Fruit fly (Drosophila melanogaster) whole organism, prepupa: ENCODE data around the gene GramD1B.

Source experiments
- CG10631 ChIP-seq: fragments of 200-800 bp; sonication (Bioruptor generic); optimal IDR thresholded peaks from 2 replicates; lab custom pipeline; 2016; ENCODE audit warnings: missing biosample characterization, missing genetic modification characterization
- CG10669 ChIP-seq: fragments of 200-800 bp; sonication (Bioruptor generic); optimal IDR thresholded peaks from 3 replicates; lab custom pipeline; 2018; ENCODE audit warnings: missing biosample characterization, mild to moderate bottlenecking, missing genetic modification characterization, moderate library complexity
- CG11294 ChIP-seq: fragments of 200-800 bp; sonication (Bioruptor generic); IDR thresholded peaks from 2 replicates; pipeline ENCODE4 v1.3.6; 2022; ENCODE audit warnings: missing biosample characterization, missing genetic modification characterization
- CG11762 ChIP-seq: fragments of 200-800 bp; sonication (Bioruptor generic); optimal IDR thresholded peaks from 3 replicates; lab custom pipeline; 2016; ENCODE audit warnings: missing biosample characterization, missing genetic modification characterization; ENCODE audit not compliant: insufficient read depth
- CG11902 ChIP-seq: fragments of 200-800 bp; sonication (Bioruptor generic); optimal IDR thresholded peaks from 3 replicates; lab custom pipeline; 2016; ENCODE audit warnings: missing biosample characterization, missing genetic modification characterization
- CG15336 ChIP-seq: fragments of 200-800 bp; sonication (Bioruptor generic); IDR thresholded peaks from 2 replicates; pipeline ENCODE4 v1.3.6; 2022; ENCODE audit warnings: missing biosample characterization, missing genetic modification characterization
- CG1621 ChIP-seq: fragments of 200-800 bp; sonication (Bioruptor generic); optimal IDR thresholded peaks from 3 replicates; lab custom pipeline; 2018; ENCODE audit warnings: missing biosample characterization, mild to moderate bottlenecking, missing genetic modification characterization
- CG16779 ChIP-seq: fragments of 200-800 bp; sonication (Bioruptor generic); optimal IDR thresholded peaks from 3 replicates; lab custom pipeline; 2017; ENCODE audit warnings: missing biosample characterization, mild to moderate bottlenecking, missing genetic modification characterization
- CG3032 ChIP-seq: fragments of 200-800 bp; optimal IDR thresholded peaks from 2 replicates; lab custom pipeline; 2019; ENCODE audit warnings: missing biosample characterization, mild to moderate bottlenecking, missing genetic modification characterization, moderate library complexity
- CG31627 ChIP-seq: fragments of 200-800 bp; sonication (Bioruptor generic); optimal IDR thresholded peaks from 3 replicates; lab custom pipeline; 2016; ENCODE audit warnings: missing biosample characterization, missing genetic modification characterization
- CG32006 ChIP-seq: fragments of 200-800 bp; sonication (Bioruptor generic); optimal IDR thresholded peaks from 3 replicates; lab custom pipeline; 2017; ENCODE audit warnings: missing biosample characterization, mild to moderate bottlenecking, missing genetic modification characterization
- CG3919 ChIP-seq: fragments of 200-800 bp; sonication (Bioruptor generic); optimal IDR thresholded peaks from 3 replicates; lab custom pipeline; 2016; ENCODE audit warnings: missing biosample characterization, missing genetic modification characterization
- CG4318 ChIP-seq: fragments of 200-800 bp; sonication (Bioruptor generic); optimal IDR thresholded peaks from 3 replicates; lab custom pipeline; 2017; ENCODE audit warnings: missing biosample characterization, mild to moderate bottlenecking, missing genetic modification characterization
- CG6276 ChIP-seq: fragments of 200-800 bp; sonication (Bioruptor generic); optimal IDR thresholded peaks from 2 replicates; lab custom pipeline; 2017; ENCODE audit warnings: missing biosample characterization, mild to moderate bottlenecking, missing genetic modification characterization
- CG6808 ChIP-seq: fragments of 200-800 bp; sonication (Bioruptor generic); optimal IDR thresholded peaks from 3 replicates; lab custom pipeline; 2017; ENCODE audit warnings: missing biosample characterization, missing genetic modification characterization, mild to moderate bottlenecking, moderate library complexity, missing genetic modification reagents
- CG6854 ChIP-seq: fragments of 200-800 bp; sonication (Bioruptor generic); optimal IDR thresholded peaks from 2 replicates; lab custom pipeline; 2017; ENCODE audit warnings: missing biosample characterization, mild to moderate bottlenecking, missing genetic modification characterization
- CG7368 ChIP-seq: fragments of 200-800 bp; sonication (Bioruptor generic); optimal IDR thresholded peaks from 3 replicates; lab custom pipeline; 2016; ENCODE audit warnings: missing biosample characterization, missing genetic modification characterization
- CG8119 ChIP-seq: fragments of 200-800 bp; sonication (Bioruptor generic); IDR thresholded peaks from 3 replicates; pipeline ENCODE4 v1.3.6; 2022; ENCODE audit warnings: missing biosample characterization, missing genetic modification characterization
- CG8319 ChIP-seq: fragments of 200-800 bp; sonication (Bioruptor generic); optimal IDR thresholded peaks from 3 replicates; lab custom pipeline; 2016; ENCODE audit warnings: missing biosample characterization, missing genetic modification characterization
- CG8632 ChIP-seq: fragments of 200-800 bp; sonication (Bioruptor generic); optimal IDR thresholded peaks from 3 replicates; lab custom pipeline; 2016; ENCODE audit warnings: missing biosample characterization, missing genetic modification characterization
- CG9139 ChIP-seq: fragments of 200-800 bp; sonication (Bioruptor generic); optimal IDR thresholded peaks from 3 replicates; lab custom pipeline; 2017; ENCODE audit warnings: missing biosample characterization, mild to moderate bottlenecking, missing genetic modification characterization
- Eip75B ChIP-seq: fragments of 200-800 bp; sonication (Bioruptor generic); optimal IDR thresholded peaks from 3 replicates; lab custom pipeline; 2016; ENCODE audit warnings: missing biosample characterization, missing genetic modification characterization
- Eip78C ChIP-seq: fragments of 200-800 bp; sonication (Bioruptor generic); peaks from one replicate; lab custom pipeline; 2016; ENCODE audit warnings: missing biosample characterization, missing genetic modification characterization
- Eip93F ChIP-seq: fragments of 200-800 bp; sonication (Bioruptor generic); optimal IDR thresholded peaks from 2 replicates; lab custom pipeline; 2016; ENCODE audit warnings: missing biosample characterization, mild to moderate bottlenecking, missing genetic modification characterization
- Ets21C ChIP-seq: fragments of 200-800 bp; sonication (Bioruptor generic); optimal IDR thresholded peaks from 3 replicates; lab custom pipeline; 2016; ENCODE audit warnings: missing biosample characterization, missing genetic modification characterization
- Ets96B ChIP-seq: fragments of 200-800 bp; optimal IDR thresholded peaks from 2 replicates; lab custom pipeline; 2019; ENCODE audit warnings: missing biosample characterization, mild to moderate bottlenecking, missing genetic modification characterization, moderate library complexity
- Hr38 ChIP-seq: sonication (Bioruptor generic); optimal IDR thresholded peaks from 2 replicates; lab custom pipeline; 2016; ENCODE audit warnings: missing biosample characterization, missing genetic modification characterization
- Hr39 ChIP-seq: fragments of 200-800 bp; sonication (Bioruptor generic); optimal IDR thresholded peaks from 2 replicates; lab custom pipeline; 2016; ENCODE audit warnings: missing biosample characterization, missing genetic modification characterization
- Hr4 ChIP-seq: fragments of 200-800 bp; sonication (Bioruptor generic); optimal IDR thresholded peaks from 3 replicates; lab custom pipeline; 2016; ENCODE audit warnings: missing biosample characterization, missing genetic modification characterization
- Lpt ChIP-seq: fragments of 200-800 bp; sonication (Bioruptor generic); optimal IDR thresholded peaks from 3 replicates; lab custom pipeline; 2016; ENCODE audit warnings: missing biosample characterization, missing genetic modification characterization
- Met ChIP-seq: fragments of 200-800 bp; sonication (Bioruptor generic); optimal IDR thresholded peaks from 3 replicates; lab custom pipeline; 2016; ENCODE audit warnings: missing biosample characterization, missing genetic modification characterization
- OdsH ChIP-seq: fragments of 200-800 bp; sonication (Bioruptor generic); optimal IDR thresholded peaks from 3 replicates; lab custom pipeline; 2016; ENCODE audit warnings: missing biosample characterization, missing genetic modification characterization
- Smox ChIP-seq: fragments of 200-800 bp; sonication (Bioruptor generic); optimal IDR thresholded peaks from 3 replicates; lab custom pipeline; 2016; ENCODE audit warnings: missing biosample characterization, missing genetic modification characterization
- Sox102F ChIP-seq: fragments of 200-800 bp; sonication (Bioruptor generic); optimal IDR thresholded peaks from 2 replicates; lab custom pipeline; 2016; ENCODE audit warnings: missing biosample characterization, mild to moderate bottlenecking, missing genetic modification characterization
- Sox15 ChIP-seq: fragments of 200-800 bp; sonication (Bioruptor generic); optimal IDR thresholded peaks from 3 replicates; lab custom pipeline; 2016; ENCODE audit warnings: missing biosample characterization, missing genetic modification characterization
- achi ChIP-seq: fragments of 200-800 bp; sonication (Bioruptor generic); optimal IDR thresholded peaks from 3 replicates; lab custom pipeline; 2016; ENCODE audit warnings: missing biosample characterization, missing genetic modification characterization
- acj6 ChIP-seq: fragments of 200-800 bp; sonication (Bioruptor generic); optimal IDR thresholded peaks from 3 replicates; lab custom pipeline; 2016; ENCODE audit warnings: missing biosample characterization, missing genetic modification characterization
- cyc ChIP-seq: fragments of 200-800 bp; sonication (Bioruptor generic); optimal IDR thresholded peaks from 3 replicates; lab custom pipeline; 2016; ENCODE audit warnings: missing biosample characterization, missing genetic modification characterization
- dac ChIP-seq: fragments of 200-800 bp; sonication (Bioruptor generic); optimal IDR thresholded peaks from 2 replicates; lab custom pipeline; 2017; ENCODE audit warnings: missing biosample characterization, mild to moderate bottlenecking, missing genetic modification characterization
- dsx ChIP-seq: fragments of 200-800 bp; optimal IDR thresholded peaks from 3 replicates; lab custom pipeline; 2019; ENCODE audit warnings: missing biosample characterization, mild to moderate bottlenecking, missing genetic modification characterization, moderate library complexity; ENCODE audit not compliant: poor library complexity, severe bottlenecking
- esn ChIP-seq: fragments of 200-800 bp; sonication (Bioruptor generic); optimal IDR thresholded peaks from 2 replicates; lab custom pipeline; 2016; ENCODE audit warnings: missing biosample characterization, mild to moderate bottlenecking, missing genetic modification characterization, moderate library complexity
- fd85E ChIP-seq: fragments of 200-800 bp; sonication (Bioruptor generic); optimal IDR thresholded peaks from 3 replicates; lab custom pipeline; 2016; ENCODE audit warnings: missing biosample characterization, missing genetic modification characterization
- fkh ChIP-seq: fragments of 200-800 bp; sonication (Bioruptor generic); optimal IDR thresholded peaks from 3 replicates; lab custom pipeline; 2017; ENCODE audit warnings: missing biosample characterization, mild to moderate bottlenecking, missing genetic modification characterization, moderate library complexity
- salr ChIP-seq, 2 experiments: fragments of 200-800 bp; sonication (Bioruptor generic); optimal IDR thresholded peaks; 3 replicates each; lab custom pipeline; 2016 to 2018; ENCODE audit warnings: missing biosample characterization in 2 of 2, missing genetic modification characterization in 2 of 2, mild to moderate bottlenecking in 1 of 2
- spab ChIP-seq: fragments of 200-800 bp; sonication (Bioruptor generic); optimal IDR thresholded peaks from 2 replicates; lab custom pipeline; 2017; ENCODE audit warnings: missing biosample characterization, mild to moderate bottlenecking, missing genetic modification characterization, missing genetic modification reagents
- svp ChIP-seq: fragments of 200-800 bp; sonication (Bioruptor generic); peaks from one replicate; lab custom pipeline; 2016; ENCODE audit warnings: missing biosample characterization, missing genetic modification characterization
- topi ChIP-seq: fragments of 200-800 bp; sonication (Bioruptor generic); optimal IDR thresholded peaks from 3 replicates; lab custom pipeline; 2016; ENCODE audit warnings: missing biosample characterization, missing genetic modification characterization
- vri ChIP-seq: fragments of 200-800 bp; sonication (Bioruptor generic); optimal IDR thresholded peaks from 3 replicates; lab custom pipeline; 2016; ENCODE audit warnings: missing biosample characterization, mild to moderate bottlenecking, missing genetic modification characterization

GramD1B gene

dm6 chr2L:3351575-3352219, 21.5 kb downstream of the GramD1B start (continued):
- TF ChIP-seq Sox15 (GFP tag; lab: Kevin White, UChicago) (peak; percentile 10), CG1621 (tag; lab: Kevin White, UChicago) (peak; percentile 41), CG3032 (tag; lab: Kevin White, UChicago) (peak; percentile 72), achi (GFP tag; lab: Kevin White, UChicago) (peak; percentile 30), dsx (peak; percentile 80), CG6854 (GFP tag; lab: Kevin White, UChicago) (no peak), OdsH (peak; percentile 32), CG16779 (tag; lab: Kevin White, UChicago) (no peak), Lpt (GFP tag; lab: Kevin White, UChicago) (no peak), Ets96B (tag; lab: Kevin White, UChicago) (peak; percentile 58), Hr4 (no peak), CG32006 (GFP tag; lab: Kevin White, UChicago) (peak; percentile 20), svp (peak; percentile 66)

- TF ChIP-seq fkh (GFP tag; lab: Kevin White, UChicago): peak; percentile 37
- peak; percentile 91 for TF ChIP-seq CG3032 (tag; lab: Kevin White, UChicago)
- peak; percentile 93 for TF ChIP-seq CG1621 (tag; lab: Kevin White, UChicago)
- TF ChIP-seq CG11762: peak; percentile 93
- TF ChIP-seq CG10631 (GFP tag; lab: Kevin White, UChicago): peak; percentile 94
- peak; percentile 93 for TF ChIP-seq Lpt (GFP tag; lab: Kevin White, UChicago)
- TF ChIP-seq Hr38: peak; percentile 46
- TF ChIP-seq CG4318: peak; percentile 85
- peak; percentile 93 for TF ChIP-seq CG3919 (GFP tag; lab: Kevin White, UChicago)
- peak; percentile 95 for TF ChIP-seq achi (GFP tag; lab: Kevin White, UChicago)
- peak; percentile 89 for TF ChIP-seq vri (GFP tag; lab: Kevin White, UChicago)
- peak; percentile 91 for TF ChIP-seq CG11902 (GFP tag; lab: Kevin White, UChicago)
- peak; percentile 93 for TF ChIP-seq Ets96B (tag; lab: Kevin White, UChicago)
- TF ChIP-seq CG8632 (GFP tag; lab: Kevin White, UChicago): peak; percentile 92
- peak; percentile 98 for TF ChIP-seq Eip78C (GFP tag; lab: Kevin White, UChicago)
- peak; percentile 84 for TF ChIP-seq Smox (GFP tag; lab: Kevin White, UChicago)
- TF ChIP-seq CG11294 (GFP tag; lab: Robert Waterston, UW): peak; percentile 96
- TF ChIP-seq CG32006 (GFP tag; lab: Kevin White, UChicago): peak; percentile 92
- peak; percentile 90 for TF ChIP-seq dac (GFP tag; lab: Kevin White, UChicago)
- peak; percentile 92 for TF ChIP-seq Eip75B (GFP tag; lab: Kevin White, UChicago)
- TF ChIP-seq acj6 (GFP tag; lab: Kevin White, UChicago): peak; percentile 92
- TF ChIP-seq Ets21C (GFP tag; lab: Kevin White, UChicago): peak; percentile 92
- TF ChIP-seq Eip93F (GFP tag; lab: Kevin White, UChicago): no peak
- TF ChIP-seq CG15336: peak; percentile 93
- TF ChIP-seq Sox102F (GFP tag; lab: Kevin White, UChicago): peak; percentile 95
- TF ChIP-seq CG31627 (GFP tag; lab: Kevin White, UChicago): peak; percentile 89
- peak; percentile 86 for TF ChIP-seq CG6276 (GFP tag; lab: Kevin White, UChicago)
- peak; percentile 89 for TF ChIP-seq CG7368 (GFP tag; lab: Kevin White, UChicago)
- peak; percentile 86 to 91 for TF ChIP-seq salr (GFP tag; optimal IDR thresholded peaks at IDR 0.05; lab: Kevin White, UChicago)
- TF ChIP-seq Hr39 (GFP tag; lab: Kevin White, UChicago): peak; percentile 91
- TF ChIP-seq CG6808: peak; percentile 88
- peak; percentile 94 for TF ChIP-seq CG10669
- peak; percentile 93 for TF ChIP-seq CG8319
- TF ChIP-seq spab: peak; percentile 91
- TF ChIP-seq esn (GFP tag; lab: Kevin White, UChicago): peak; percentile 95
- peak; percentile 90 for TF ChIP-seq topi (GFP tag; lab: Kevin White, UChicago)
- peak; percentile 96 for TF ChIP-seq CG8119 (GFP tag; lab: Robert Waterston, UW)
- TF ChIP-seq Met (GFP tag; lab: Kevin White, UChicago): peak; percentile 83
- peak; percentile 80 for TF ChIP-seq cyc (GFP tag; lab: Kevin White, UChicago)
- peak; percentile 86 for TF ChIP-seq CG9139 (GFP tag; lab: Kevin White, UChicago)
- peak; percentile 76 for TF ChIP-seq fd85E (GFP tag; lab: Kevin White, UChicago)
Observed at dm6 chr2L:3348146-3348747, 24.9 kb downstream of the GramD1B start.
